Worm (Caenorhabditis elegans): Measurements from ENCODE around the gene ugt-39.

DNA sequence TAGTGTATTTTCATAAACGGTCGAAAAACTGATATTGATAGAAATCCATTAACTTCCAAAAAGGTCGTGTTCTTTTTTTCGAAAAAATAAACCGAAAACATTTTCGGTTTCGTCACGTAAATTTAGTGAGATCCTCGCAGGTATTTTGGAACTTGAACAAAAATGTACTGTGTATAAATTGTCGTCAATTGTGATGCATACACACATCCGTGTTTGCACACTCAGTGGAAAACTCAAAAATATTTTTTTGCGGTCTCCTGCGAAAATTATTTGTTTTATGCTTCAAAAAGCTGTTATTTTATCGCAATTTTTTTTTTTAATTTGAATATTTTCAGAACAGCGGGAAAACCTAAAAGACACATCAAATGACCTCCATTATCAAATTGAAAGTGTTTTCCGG lies 21.9 kb downstream of the ugt-39 start, which contains the start of gene cpsf-2:
- TF ChIP-seq ceh-58 (GFP tag; IDR thresholded peaks at IDR 0.05), result no peak
- TF ChIP-seq nhr-179 (tag; optimal IDR thresholded peaks at IDR 0.05), result no peak
- no peak for TF ChIP-seq snpc-4 (GFP tag; optimal IDR thresholded peaks at IDR 0.05)
- TF ChIP-seq snpc-4 (tag; optimal IDR thresholded peaks at IDR 0.05), result no peak
- TF ChIP-seq him-1 (tag; optimal IDR thresholded peaks at IDR 0.05), result no peak
- TF ChIP-seq T26A5.8 (tag; optimal IDR thresholded peaks at IDR 0.05), result no peak
- TF ChIP-seq lsl-1 (GFP tag; optimal IDR thresholded peaks at IDR 0.05), result no peak
- TF ChIP-seq lin-26 (GFP tag; IDR thresholded peaks at IDR 0.05), result no peak
- TF ChIP-seq mes-4 (tag; optimal IDR thresholded peaks at IDR 0.05), result no peak
- no peak for TF ChIP-seq ama-1 (optimal IDR thresholded peaks at IDR 0.05)
- no peak for TF ChIP-seq ama-1 (GFP tag; optimal IDR thresholded peaks at IDR 0.05)
- TF ChIP-seq K11D2.4 (GFP tag; IDR thresholded peaks at IDR 0.05), result no peak
- no peak for TF ChIP-seq pha-4 (tag; optimal IDR thresholded peaks at IDR 0.05)

All from whole organism, young adult.